Worm (Caenorhabditis elegans): ENCODE measurements around the gene C04E6.8.

DNA sequence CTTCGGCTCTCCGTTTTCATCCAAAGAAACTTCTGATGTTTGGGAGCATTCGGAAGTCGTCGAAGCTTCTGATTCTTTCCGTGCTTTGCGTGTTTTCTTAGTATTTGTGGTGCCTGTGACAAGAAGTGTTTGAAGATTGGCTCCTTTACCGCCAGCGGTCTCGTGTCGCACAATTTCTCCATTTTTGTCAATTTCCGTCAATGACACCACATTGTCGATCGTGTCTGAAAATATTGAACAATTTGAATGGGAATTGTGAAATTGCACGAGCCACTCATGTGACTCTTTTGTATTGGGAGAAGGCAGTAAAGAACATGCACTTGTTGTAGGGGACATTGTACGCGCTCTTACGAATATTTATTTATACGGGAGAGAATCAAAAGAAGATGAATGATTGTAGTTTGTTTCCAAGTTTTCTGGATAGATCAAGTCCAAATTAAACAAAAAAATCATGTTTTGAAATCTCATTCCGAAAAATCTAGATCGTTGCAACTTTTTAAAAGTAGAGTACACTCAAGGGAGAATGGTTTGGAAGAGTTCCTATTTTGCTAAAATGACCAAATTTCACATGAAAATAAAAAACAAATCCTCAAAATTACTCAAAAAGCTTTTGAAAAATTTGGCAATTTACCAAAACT, 41.0 kb downstream of the C04E6.8 start:
- TF ChIP-seq egl-27 (tag; optimal IDR thresholded peaks at IDR 0.05) (no peak), nhr-11 (tag; optimal IDR thresholded peaks at IDR 0.05) (no peak), ces-1 (GFP tag; optimal IDR thresholded peaks at IDR 0.05) (no peak), ceh-90 (tag; optimal IDR thresholded peaks at IDR 0.05) (no peak), tlp-1 (tag; optimal IDR thresholded peaks at IDR 0.05) (no peak), nhr-12 (tag; optimal IDR thresholded peaks at IDR 0.05) (no peak), mdl-1 (tag; optimal IDR thresholded peaks at IDR 0.05) (no peak), unc-62 (GFP tag; optimal IDR thresholded peaks at IDR 0.05) (no peak), aly-2 (tag; optimal IDR thresholded peaks at IDR 0.05) (no peak)
